Worm (Caenorhabditis elegans): ENCODE data around the gene slc-17.7.

- no peak for TF ChIP-seq che-1 (tag; optimal IDR thresholded peaks at IDR 0.05)
- no peak for TF ChIP-seq tbx-2 (tag; optimal IDR thresholded peaks at IDR 0.05)
- no peak for TF ChIP-seq ama-1 (optimal IDR thresholded peaks at IDR 0.05)
- no peak for TF ChIP-seq dve-1 (tag; optimal IDR thresholded peaks at IDR 0.05)
Observed at ce11 chrV:9218214-9218613, 48.1 kb downstream of the slc-17.7 start.

Data from whole organism, late embryonic.